Fruit fly (Drosophila melanogaster) whole organism, embryonic: ENCODE data around the gene Leash.

Source experiments
- Asciz ChIP-seq: fragments of 200-800 bp; sonication (Bioruptor generic); optimal IDR thresholded peaks from 2 replicates; lab custom pipeline; 2017; ENCODE audit warnings: missing biosample characterization, mild to moderate bottlenecking, missing genetic modification characterization, missing genetic modification reagents
- Awh ChIP-seq: fragments of 200-800 bp; sonication (Bioruptor generic); IDR thresholded peaks from 2 replicates; pipeline ENCODE4, ENCODE4 v1.3.6; 2022; ENCODE audit warnings: missing biosample characterization, missing genetic modification characterization
- CG10274 ChIP-seq: fragments of 200-800 bp; sonication (Bioruptor generic); optimal IDR thresholded peaks from 3 replicates; lab custom pipeline; 2017; ENCODE audit warnings: missing biosample characterization, mild to moderate bottlenecking, missing genetic modification characterization
- CG10431 ChIP-seq: fragments of 200-800 bp; sonication (Bioruptor generic); optimal IDR thresholded peaks from 3 replicates; lab custom pipeline; 2018; ENCODE audit warnings: missing biosample characterization, mild to moderate bottlenecking, missing genetic modification characterization
- CG11695 ChIP-seq: fragments of 200-800 bp; sonication (Bioruptor generic); IDR thresholded peaks from 3 replicates; pipeline ENCODE4 v1.3.6; 2022; ENCODE audit warnings: missing biosample characterization, missing genetic modification characterization
- CG12391 ChIP-seq: fragments of 200-800 bp; sonication (Bioruptor generic); optimal IDR thresholded peaks from 3 replicates; lab custom pipeline; 2018; ENCODE audit warnings: missing biosample characterization, mild to moderate bottlenecking, missing genetic modification characterization, moderate library complexity
- CG14860 ChIP-seq: fragments of 200-800 bp; sonication (Bioruptor generic); IDR thresholded peaks from 3 replicates; pipeline ENCODE4 v1.3.6; 2022; ENCODE audit warnings: missing biosample characterization, missing genetic modification characterization; ENCODE audit not compliant: partially characterized antibody
- CG16779 ChIP-seq: fragments of 200-800 bp; sonication (Bioruptor generic); IDR thresholded peaks from 2 replicates; pipeline ENCODE4 v1.3.6; 2022; ENCODE audit warnings: missing biosample characterization, missing genetic modification characterization
- CG1832 ChIP-seq: fragments of 200-800 bp; sonication (Bioruptor generic); optimal IDR thresholded peaks from 2 replicates; lab custom pipeline; 2017; ENCODE audit warnings: missing biosample characterization, mild to moderate bottlenecking, missing genetic modification characterization, inconsistent platforms
- CG2712 ChIP-seq: fragments of 200-800 bp; optimal IDR thresholded peaks from 3 replicates; lab custom pipeline; 2019; ENCODE audit warnings: missing biosample characterization, mild to moderate bottlenecking, missing genetic modification characterization, moderate library complexity
- CG2889 ChIP-seq: fragments of 200-800 bp; sonication (Bioruptor generic); IDR thresholded peaks from 3 replicates; pipeline ENCODE4 v1.3.6; 2022; ENCODE audit warnings: missing biosample characterization, missing genetic modification characterization
- CG30403 ChIP-seq: fragments of 200-800 bp; sonication (Bioruptor generic); optimal IDR thresholded peaks from 3 replicates; lab custom pipeline; 2016; ENCODE audit warnings: missing biosample characterization, missing genetic modification characterization
- CG32532 ChIP-seq: fragments of 200-800 bp; sonication (Bioruptor generic); IDR thresholded peaks from 2 replicates; pipeline ENCODE4 v1.3.6; 2022; ENCODE audit warnings: missing biosample characterization, missing genetic modification characterization
- CG32767 ChIP-seq: fragments of 200-800 bp; sonication (Bioruptor generic); IDR thresholded peaks from 2 replicates; pipeline ENCODE4 v1.3.6; 2022; ENCODE audit warnings: missing biosample characterization, missing genetic modification characterization
- CG3726 ChIP-seq: fragments of 200-800 bp; sonication (Bioruptor generic); IDR thresholded peaks from 3 replicates; pipeline ENCODE4, ENCODE4 v1.3.6; 2022; ENCODE audit warnings: missing biosample characterization, missing genetic modification characterization
- CG4424 ChIP-seq: fragments of 200-800 bp; sonication (Bioruptor generic); optimal IDR thresholded peaks from 3 replicates; lab custom pipeline; 2016; ENCODE audit warnings: missing biosample characterization, missing genetic modification characterization
- CG4730 ChIP-seq: fragments of 200-800 bp; sonication (Bioruptor generic); IDR thresholded peaks from 2 replicates; pipeline ENCODE4 v1.3.6; 2022; ENCODE audit warnings: missing biosample characterization, missing genetic modification characterization
- CG6272 ChIP-seq: fragments of 200-800 bp; sonication (Bioruptor generic); IDR thresholded peaks from 2 replicates; pipeline ENCODE4 v1.3.6; 2022; ENCODE audit warnings: missing biosample characterization, missing genetic modification characterization
- CG7839 ChIP-seq: fragments of 200-800 bp; sonication (Bioruptor generic); optimal IDR thresholded peaks from 3 replicates; lab custom pipeline; 2018; ENCODE audit warnings: missing biosample characterization, mild to moderate bottlenecking, missing genetic modification characterization, moderate library complexity
- CG9817 ChIP-seq: fragments of 200-800 bp; sonication (Bioruptor generic); optimal IDR thresholded peaks from 2 replicates; lab custom pipeline; 2018; ENCODE audit warnings: missing biosample characterization, mild to moderate bottlenecking, missing genetic modification characterization, moderate library complexity
- D ChIP-seq, 2 experiments: fragments of 200-800 bp in 1 of 2; fragments of >200 bp in 1 of 2; sonication (Bioruptor generic) in 1 of 2; optimal IDR thresholded peaks; 2 replicates in 1 of 2; 3 replicates in 1 of 2; lab custom pipeline; 2017; ENCODE audit warnings: mild to moderate bottlenecking in 1 of 2, missing biosample characterization in 1 of 2, missing genetic modification characterization in 1 of 2, missing genetic modification reagents in 1 of 2
- Dad ChIP-seq: fragments of 200-800 bp; sonication (Bioruptor generic); optimal IDR thresholded peaks from 3 replicates; lab custom pipeline; 2016; ENCODE audit warnings: missing biosample characterization, missing genetic modification characterization
- Doc3 ChIP-seq: fragments of 200-800 bp; sonication (Bioruptor generic); IDR thresholded peaks from 3 replicates; pipeline ENCODE4 v1.3.6; 2022; ENCODE audit warnings: missing biosample characterization, missing genetic modification characterization; ENCODE audit not compliant: partially characterized antibody
- HLH54F ChIP-seq: fragments of 200-800 bp; sonication (Bioruptor generic); optimal IDR thresholded peaks from 3 replicates; lab custom pipeline; 2016; ENCODE audit warnings: missing biosample characterization, missing genetic modification characterization
- Hmx ChIP-seq: fragments of 200-800 bp; sonication (Bioruptor generic); optimal IDR thresholded peaks from 2 replicates; lab custom pipeline; 2016; ENCODE audit warnings: missing biosample characterization, missing genetic modification characterization
- Jarid2 ChIP-seq: fragments of 200-800 bp; sonication (Bioruptor generic); optimal IDR thresholded peaks from 3 replicates; lab custom pipeline; 2017; ENCODE audit warnings: mild to moderate bottlenecking, missing biosample characterization, missing genetic modification reagents, missing genetic modification characterization
- Lim3 ChIP-seq: fragments of 200-800 bp; sonication (Bioruptor generic); IDR thresholded peaks from 2 replicates; pipeline ENCODE4 v1.3.6; 2022; ENCODE audit warnings: missing biosample characterization, missing genetic modification characterization
- MESR4 ChIP-seq: fragments of 200-800 bp; sonication (Bioruptor generic); optimal IDR thresholded peaks from 2 replicates; lab custom pipeline; 2018; ENCODE audit warnings: missing biosample characterization, mild to moderate bottlenecking, missing genetic modification characterization, moderate library complexity
- Mad ChIP-seq: fragments of 200-800 bp; sonication (Bioruptor generic); optimal IDR thresholded peaks from 2 replicates; lab custom pipeline; 2016; ENCODE audit warnings: missing biosample characterization, missing genetic modification characterization
- Side ChIP-seq: fragments of 200-800 bp; sonication (Bioruptor generic); optimal IDR thresholded peaks from 2 replicates; lab custom pipeline; 2016; ENCODE audit warnings: missing biosample characterization, missing genetic modification characterization
- Sry-δ ChIP-seq: fragments of 200-800 bp; sonication (Bioruptor generic); optimal IDR thresholded peaks from 2 replicates; lab custom pipeline; 2016; ENCODE audit warnings: missing biosample characterization, missing genetic modification characterization
- Usf ChIP-seq: fragments of 200-800 bp; sonication (Bioruptor generic); optimal IDR thresholded peaks from 2 replicates; lab custom pipeline; 2017; ENCODE audit warnings: missing genotype, missing biosample characterization, missing genetic modification characterization
- Vsx1 ChIP-seq: fragments of 200-800 bp; sonication (Bioruptor generic); optimal IDR thresholded peaks from 2 replicates; lab custom pipeline; 2017; ENCODE audit warnings: missing biosample characterization, mild to moderate bottlenecking, missing genetic modification characterization, missing genetic modification reagents
- ac ChIP-seq: fragments of 200-800 bp; sonication (Bioruptor generic); optimal IDR thresholded peaks from 3 replicates; lab custom pipeline; 2017; ENCODE audit warnings: missing biosample characterization, mild to moderate bottlenecking, missing genetic modification characterization
- bbx ChIP-seq: fragments of 200-800 bp; sonication (Bioruptor generic); IDR thresholded peaks from 2 replicates; pipeline ENCODE4 v1.3.6; 2022; ENCODE audit warnings: missing biosample characterization, missing genetic modification characterization; ENCODE audit not compliant: partially characterized antibody
- btn ChIP-seq: fragments of 200-800 bp; sonication (Bioruptor generic); optimal IDR thresholded peaks from 2 replicates; lab custom pipeline; 2016; ENCODE audit warnings: missing biosample characterization, missing genetic modification characterization
- chm ChIP-seq: fragments of 200-800 bp; sonication (Bioruptor generic); IDR thresholded peaks from 2 replicates; pipeline ENCODE4 v1.3.6; 2022; ENCODE audit warnings: missing biosample characterization, missing genetic modification characterization
- chn ChIP-seq: fragments of 200-800 bp; sonication (Bioruptor generic); optimal IDR thresholded peaks from 2 replicates; lab custom pipeline; 2016; ENCODE audit warnings: missing biosample characterization, missing genetic modification characterization
- hth ChIP-seq: fragments of >200 bp; optimal IDR thresholded peaks from 2 replicates; lab custom pipeline; 2017; ENCODE audit warnings: inconsistent platforms
- mam ChIP-seq: fragments of 200-800 bp; sonication (Bioruptor generic); optimal IDR thresholded peaks from 3 replicates; lab custom pipeline; 2016; ENCODE audit warnings: missing biosample characterization, missing genetic modification characterization
- nerfin-1 ChIP-seq: fragments of 200-800 bp; sonication (Bioruptor generic); optimal IDR thresholded peaks from 3 replicates; lab custom pipeline; 2019; ENCODE audit warnings: missing biosample characterization, mild to moderate bottlenecking, missing genetic modification characterization, moderate library complexity
- oc ChIP-seq: fragments of 200-800 bp; sonication (Bioruptor generic); optimal IDR thresholded peaks from 2 replicates; lab custom pipeline; 2018; ENCODE audit warnings: missing biosample characterization, mild to moderate bottlenecking, missing genetic modification characterization, moderate library complexity
- shn ChIP-seq: fragments of 200-800 bp; sonication (Bioruptor generic); optimal IDR thresholded peaks from 3 replicates; lab custom pipeline; 2016; ENCODE audit warnings: missing biosample characterization, missing genetic modification characterization
- ssp ChIP-seq: fragments of 200-800 bp; sonication (Bioruptor generic); IDR thresholded peaks from 2 replicates; pipeline ENCODE4 v1.3.6; 2022; ENCODE audit warnings: missing biosample characterization, missing genetic modification characterization
- stwl ChIP-seq: fragments of 200-800 bp; sonication (Bioruptor generic); optimal IDR thresholded peaks from 3 replicates; lab custom pipeline; 2018; ENCODE audit warnings: missing biosample characterization, mild to moderate bottlenecking, missing genetic modification characterization, moderate library complexity
- tin ChIP-seq: fragments of 200-800 bp; sonication (Bioruptor generic); optimal IDR thresholded peaks from 3 replicates; lab custom pipeline; 2016; ENCODE audit warnings: missing biosample characterization, missing genetic modification characterization
- tx ChIP-seq: fragments of 200-800 bp; sonication (Bioruptor generic); optimal IDR thresholded peaks from 2 replicates; lab custom pipeline; 2016; ENCODE audit warnings: missing biosample characterization, missing genetic modification characterization
- zfh1 ChIP-seq: fragments of 200-800 bp; sonication (Bioruptor generic); IDR thresholded peaks from 3 replicates; pipeline ENCODE4 v1.3.6; 2022; ENCODE audit warnings: missing biosample characterization, missing genetic modification characterization

The Leash gene

dm6 chr3R:10875515-10876434 lies 9.6 kb upstream of the Leash start, which contains the start of gene Sodh2 (continued):
- no peak for TF ChIP-seq Lim3
- TF ChIP-seq CG4424: peak; percentile 52
- peak; percentile 52 for TF ChIP-seq CG10274 (GFP tag; lab: Kevin White, UChicago)
- peak; percentile 49 for TF ChIP-seq Mad (GFP tag; lab: Kevin White, UChicago)
- no peak for TF ChIP-seq Sry-δ (GFP tag; lab: Kevin White, UChicago)
- TF ChIP-seq chm (GFP tag; lab: Robert Waterston, UW): peak; percentile 61; the same call in 1 of the 2 replicates
- TF ChIP-seq btn (GFP tag; lab: Kevin White, UChicago): no peak
- peak; percentile 77 for TF ChIP-seq CG7839 (tag; lab: Kevin White, UChicago)
- peak; percentile 22 for TF ChIP-seq chn (GFP tag; lab: Kevin White, UChicago)
- peak; percentile 67; the same call in 1 of the 2 replicates for TF ChIP-seq Awh (GFP tag; lab: Robert Waterston, UW)
- peak; percentile 85 for TF ChIP-seq CG2712 (tag; lab: Kevin White, UChicago)
- TF ChIP-seq Dad (GFP tag; lab: Kevin White, UChicago): peak; percentile 24
- TF ChIP-seq tin: peak; percentile 35
- peak; percentile 66; the same call in 1 of the 3 replicates for TF ChIP-seq CG3726
- TF ChIP-seq CG16779: peak; percentile 81
- TF ChIP-seq CG14860 (GFP tag; lab: Robert Waterston, UW): no peak
- TF ChIP-seq CG32767 (GFP tag; lab: Robert Waterston, UW): 0 out of 2 replicates have a peak, but pooled peaks have one; percentile 36
- 0 out of 2 replicates have a peak, but pooled peaks have one; percentile 13 for TF ChIP-seq ssp (GFP tag; lab: Robert Waterston, UW)
- TF ChIP-seq CG12391 (tag; lab: Kevin White, UChicago): peak; percentile 77
- TF ChIP-seq shn (GFP tag; lab: Kevin White, UChicago): no peak
- TF ChIP-seq CG32532 (GFP tag; lab: Robert Waterston, UW): peak; percentile 88
- no peak for TF ChIP-seq Doc3 (GFP tag; lab: Robert Waterston, UW)
- TF ChIP-seq CG4730 (GFP tag; lab: Robert Waterston, UW): no peak
- TF ChIP-seq hth (lab: Kevin White, UChicago): no peak
- peak; percentile 66 for TF ChIP-seq HLH54F
- peak; percentile 67; the same call in 2 of the 3 replicates for TF ChIP-seq CG2889 (GFP tag; lab: Robert Waterston, UW)
- peak; percentile 79 for TF ChIP-seq CG9817
- peak; percentile 42 for TF ChIP-seq CG10431 (GFP tag; lab: Kevin White, UChicago)
- TF ChIP-seq Side (GFP tag; lab: Kevin White, UChicago): peak; percentile 73
- peak; percentile 52 for TF ChIP-seq CG6272 (GFP tag; lab: Robert Waterston, UW)
- TF ChIP-seq CG30403 (GFP tag; lab: Kevin White, UChicago): peak; percentile 61
- peak; percentile 43 for TF ChIP-seq tx (GFP tag; lab: Kevin White, UChicago)
- TF ChIP-seq Vsx1: peak; percentile 72
- no peak for TF ChIP-seq stwl (tag; lab: Kevin White, UChicago)
- peak; percentile 70 for TF ChIP-seq CG11695 (GFP tag; lab: Robert Waterston, UW)
- peak; percentile 84 for TF ChIP-seq mam (GFP tag; lab: Kevin White, UChicago)
- no peak for TF ChIP-seq MESR4 (GFP tag; lab: Kevin White, UChicago)
- TF ChIP-seq Hmx (GFP tag; lab: Kevin White, UChicago): no peak
- TF ChIP-seq Jarid2 (GFP tag; lab: Kevin White, UChicago): peak; percentile 36
- no peak for TF ChIP-seq D (optimal IDR thresholded peaks at IDR 0.05; lab: Kevin White, UChicago)
- TF ChIP-seq D (GFP tag; optimal IDR thresholded peaks at IDR 0.05; lab: Kevin White, UChicago): peak; percentile 69
- TF ChIP-seq ac (GFP tag; lab: Kevin White, UChicago): peak; percentile 2
- TF ChIP-seq zfh1 (GFP tag; lab: Robert Waterston, UW): peak; percentile 81
- no peak for TF ChIP-seq Usf (GFP tag; lab: Kevin White, UChicago)
- peak; percentile 57 for TF ChIP-seq nerfin-1 (tag; lab: Kevin White, UChicago)
- TF ChIP-seq CG1832 (GFP tag; lab: Kevin White, UChicago): no peak
- peak; percentile 42 for TF ChIP-seq oc
- TF ChIP-seq Asciz (GFP tag; lab: Kevin White, UChicago): peak; percentile 82
- TF ChIP-seq bbx (GFP tag; lab: Robert Waterston, UW): no peak
